Worm (Caenorhabditis elegans) whole organism, young adult: ENCODE data around the gene egl-15.

Experiments
- B0019.2 ChIP-seq: fragments of 200-800 bp; sonication (Bioruptor generic); conservative IDR thresholded peaks from 2 replicates; pipeline ENCODE4 v1.3.6; 2022; ENCODE audit warnings: missing genetic modification reagents, missing genetic modification characterization, missing compliant biosample characterization
- C06A6.2 ChIP-seq: fragments of 200-800 bp; sonication (Bioruptor generic); conservative IDR thresholded peaks from 2 replicates; pipeline ENCODE4 v1.3.6; 2022; ENCODE audit warnings: missing genetic modification characterization, missing compliant biosample characterization
- D2030.7 ChIP-seq: fragments of 200-800 bp; sonication (Bioruptor generic); IDR thresholded peaks from 2 replicates; pipeline ENCODE4 v1.3.6; 2022; ENCODE audit warnings: missing genetic modification reagents, missing genetic modification characterization, missing compliant biosample characterization
- F10E7.11 ChIP-seq: sonication (generic microtip); optimal IDR thresholded peaks from 2 replicates; lab custom pipeline; 2017; ENCODE audit warnings: mild to moderate bottlenecking, missing genetic modification characterization, moderate library complexity, missing compliant biosample characterization
- F33H1.4 ChIP-seq: fragments of 200-800 bp; sonication (Bioruptor generic); IDR thresholded peaks from 2 replicates; pipeline ENCODE4 v1.3.6; 2022; ENCODE audit warnings: missing genetic modification reagents, missing genetic modification characterization, missing compliant biosample characterization
- F39B2.1 ChIP-seq: fragments of 200-800 bp; sonication (Bioruptor generic); IDR thresholded peaks from 2 replicates; pipeline ENCODE4 v1.3.6; 2022; ENCODE audit warnings: missing genetic modification reagents, missing genetic modification characterization, missing compliant biosample characterization
- F52B5.7 ChIP-seq: sonication (generic microtip); optimal IDR thresholded peaks from 2 replicates; lab custom pipeline; 2016; ENCODE audit warnings: mild to moderate bottlenecking, missing genetic modification characterization, missing compliant biosample characterization
- F57A8.1 ChIP-seq: fragments of 200-800 bp; sonication (Bioruptor generic); optimal IDR thresholded peaks from 2 replicates; lab custom pipeline; 2018; ENCODE audit warnings: mild to moderate bottlenecking, missing genetic modification characterization, moderate library complexity, missing compliant biosample characterization
- K12H6.12 ChIP-seq: fragments of 200-800 bp; sonication (Bioruptor generic); optimal IDR thresholded peaks from 2 replicates; lab custom pipeline; 2018; ENCODE audit warnings: mild to moderate bottlenecking, missing genetic modification characterization, missing compliant biosample characterization
- Y53F4B.3 ChIP-seq: fragments of 200-800 bp; sonication (Bioruptor generic); IDR thresholded peaks from 2 replicates; pipeline ENCODE4 v1.3.6; 2022; ENCODE audit warnings: missing genetic modification reagents, missing genetic modification characterization, missing compliant biosample characterization
- Y56A3A.18 ChIP-seq: fragments of 200-800 bp; sonication (Bioruptor generic); IDR thresholded peaks from 2 replicates; pipeline ENCODE4 v1.3.6; 2022; ENCODE audit warnings: missing genetic modification reagents, missing genetic modification characterization, missing compliant biosample characterization
- Y79H2A.3 ChIP-seq: fragments of 200-800 bp; sonication (Bioruptor generic); conservative IDR thresholded peaks from 2 replicates; pipeline ENCODE4 v1.3.6; 2022; ENCODE audit warnings: missing genetic modification reagents, missing genetic modification characterization, missing compliant biosample characterization
- ama-1 ChIP-seq, 3 experiments: fragments of 150-350 bp in 1 of 3; sonication (generic microtip) in 2 of 3; optimal IDR thresholded peaks; 2 replicates each; lab custom pipeline; 2014 to 2018; ENCODE audit warnings: missing biosample characterization in 2 of 3, missing genetic modification characterization in 2 of 3, missing genetic modification reagents in 2 of 3
- atf-7 ChIP-seq: sonication (generic microtip); optimal IDR thresholded peaks from 2 replicates; lab custom pipeline; 2017; ENCODE audit warnings: mild to moderate bottlenecking, missing genetic modification characterization, missing compliant biosample characterization
- attf-3 ChIP-seq: fragments of 200-800 bp; sonication (Bioruptor generic); conservative IDR thresholded peaks from 2 replicates; pipeline ENCODE4 v1.3.6; 2022; ENCODE audit warnings: missing genetic modification reagents, missing genetic modification characterization, missing compliant biosample characterization
- attf-5 ChIP-seq: fragments of 200-800 bp; sonication (Bioruptor generic); optimal IDR thresholded peaks from 2 replicates; lab custom pipeline; 2018; ENCODE audit warnings: mild to moderate bottlenecking, missing genetic modification characterization, missing compliant biosample characterization
- bed-1 ChIP-seq: fragments of 200-800 bp; sonication (Bioruptor generic); IDR thresholded peaks from 2 replicates; pipeline ENCODE4 v1.3.6; 2022; ENCODE audit warnings: missing genetic modification reagents, missing genetic modification characterization, missing compliant biosample characterization
- ceh-100 ChIP-seq: fragments of 200-800 bp; sonication (Bioruptor generic); IDR thresholded peaks from 2 replicates; pipeline ENCODE4 v1.3.6; 2022; ENCODE audit warnings: missing genetic modification reagents, missing genetic modification characterization, missing compliant biosample characterization
- ceh-27 ChIP-seq: fragments of 200-800 bp; sonication (Bioruptor generic); optimal IDR thresholded peaks from 2 replicates; lab custom pipeline; 2018; ENCODE audit warnings: mild to moderate bottlenecking, missing genetic modification characterization, moderate library complexity, missing compliant biosample characterization
- ceh-40 ChIP-seq: fragments of 200-800 bp; sonication (Bioruptor generic); IDR thresholded peaks from 2 replicates; pipeline ENCODE4 v1.3.6; 2022; ENCODE audit warnings: missing genetic modification characterization, missing compliant biosample characterization
- ceh-79 ChIP-seq: sonication (generic microtip); optimal IDR thresholded peaks from 2 replicates; lab custom pipeline; 2017; ENCODE audit warnings: mild to moderate bottlenecking, missing genetic modification characterization, missing compliant biosample characterization
- chd-7 ChIP-seq: sonication (generic microtip); optimal IDR thresholded peaks from 2 replicates; lab custom pipeline; 2016; ENCODE audit warnings: mild to moderate bottlenecking, missing genetic modification characterization, moderate library complexity, missing compliant biosample characterization
- die-1 ChIP-seq: sonication (generic microtip); optimal IDR thresholded peaks from 2 replicates; lab custom pipeline; 2016; ENCODE audit warnings: missing genotype, mild to moderate bottlenecking, missing genetic modification characterization, missing compliant biosample characterization
- dpff-1 ChIP-seq: sonication (generic microtip); optimal IDR thresholded peaks from 2 replicates; lab custom pipeline; 2017; ENCODE audit warnings: mild to moderate bottlenecking, missing genetic modification characterization, missing compliant biosample characterization
- egl-44 ChIP-seq: fragments of 200-800 bp; sonication (Bioruptor generic); IDR thresholded peaks from 2 replicates; pipeline ENCODE4 v1.3.6; 2022; ENCODE audit warnings: missing genetic modification reagents, missing genetic modification characterization, missing compliant biosample characterization
- hlh-12 ChIP-seq: sonication (generic microtip); optimal IDR thresholded peaks from 2 replicates; lab custom pipeline; 2016; ENCODE audit warnings: missing genetic modification characterization, missing compliant biosample characterization
- hmg-20 ChIP-seq: fragments of 200-800 bp; sonication (Bioruptor generic); IDR thresholded peaks from 2 replicates; pipeline ENCODE4 v1.3.6; 2022; ENCODE audit warnings: missing genetic modification reagents, missing genetic modification characterization, missing compliant biosample characterization
- lin-40 ChIP-seq: sonication (generic microtip); optimal IDR thresholded peaks from 2 replicates; lab custom pipeline; 2016; ENCODE audit warnings: missing genetic modification characterization, mild to moderate bottlenecking, missing compliant biosample characterization, missing genotype, missing genetic modification reagents
- lin-54 ChIP-seq: fragments of 200-800 bp; sonication (Bioruptor generic); optimal IDR thresholded peaks from 2 replicates; lab custom pipeline; 2018; ENCODE audit warnings: mild to moderate bottlenecking, missing genetic modification characterization, missing compliant biosample characterization
- lsy-27 ChIP-seq: sonication (generic microtip); optimal IDR thresholded peaks from 2 replicates; lab custom pipeline; 2017; ENCODE audit warnings: missing genetic modification characterization, mild to moderate bottlenecking, missing compliant biosample characterization, antibody characterized with exemption, missing genotype, borderline replicate concordance; ENCODE audit not compliant: insufficient read depth
- madf-6 ChIP-seq: fragments of 200-800 bp; sonication (Bioruptor generic); IDR thresholded peaks from 2 replicates; pipeline ENCODE4 v1.3.6; 2022; ENCODE audit warnings: missing genetic modification reagents, missing genetic modification characterization, missing compliant biosample characterization
- madf-8 ChIP-seq: fragments of 200-800 bp; sonication (Bioruptor generic); conservative IDR thresholded peaks from 2 replicates; pipeline ENCODE4 v1.3.6; 2022; ENCODE audit warnings: missing genetic modification reagents, missing genetic modification characterization, missing compliant biosample characterization
- mxl-1 ChIP-seq: sonication (generic microtip); optimal IDR thresholded peaks from 2 replicates; lab custom pipeline; 2016; ENCODE audit warnings: missing genetic modification characterization, missing compliant biosample characterization
- nhr-80 ChIP-seq: sonication (generic microtip); optimal IDR thresholded peaks from 2 replicates; lab custom pipeline; 2016; ENCODE audit warnings: missing genetic modification characterization, missing compliant biosample characterization
- pbrm-1 ChIP-seq: fragments of 200-800 bp; sonication (Bioruptor generic); IDR thresholded peaks from 2 replicates; pipeline ENCODE4 v1.3.6; 2022; ENCODE audit warnings: missing genetic modification reagents, missing genetic modification characterization, missing compliant biosample characterization
- rec-8 ChIP-seq, 2 experiments: sonication (generic microtip); optimal IDR thresholded peaks; 2 replicates each; lab custom pipeline; 2016; ENCODE audit warnings: mild to moderate bottlenecking in 2 of 2, missing genetic modification characterization in 2 of 2, missing genetic modification reagents in 2 of 2, missing genotype in 2 of 2, missing biosample characterization in 1 of 2, missing compliant biosample characterization in 1 of 2, moderate library complexity in 1 of 2
- repo-1 ChIP-seq: sonication (generic microtip); optimal IDR thresholded peaks from 2 replicates; lab custom pipeline; 2017; ENCODE audit warnings: mild to moderate bottlenecking, missing genetic modification characterization, missing compliant biosample characterization
- rpc-1 ChIP-seq, 2 experiments: fragments of 150-350 bp in 1 of 2; sonication (generic microtip) in 1 of 2; optimal IDR thresholded peaks; 2 replicates each; lab custom pipeline; 2014 to 2018; ENCODE audit warnings: missing biosample characterization in 1 of 2, missing genetic modification characterization in 1 of 2, missing genetic modification reagents in 1 of 2, missing genotype in 1 of 2
- snpc-3.4 ChIP-seq: sonication (generic microtip); optimal IDR thresholded peaks from 2 replicates; lab custom pipeline; 2017; ENCODE audit warnings: missing genetic modification characterization, mild to moderate bottlenecking, missing compliant biosample characterization, antibody characterized with exemption, moderate library complexity, missing genotype, missing genetic modification reagents
- snpc-4 ChIP-seq, 5 experiments: fragments of 150-350 bp in 1 of 5; sonication (generic microtip) in 4 of 5; optimal IDR thresholded peaks; 2 replicates each; lab custom pipeline; 2014 to 2018; ENCODE audit warnings: missing genetic modification characterization in 5 of 5, missing biosample characterization in 3 of 5, antibody characterized with exemption in 2 of 5, mild to moderate bottlenecking in 2 of 5, missing compliant biosample characterization in 2 of 5, missing genotype in 2 of 5, moderate library complexity in 2 of 5, missing genetic modification reagents in 1 of 5
- unc-130 ChIP-seq: sonication (generic microtip); optimal IDR thresholded peaks from 2 replicates; lab custom pipeline; 2016; ENCODE audit warnings: missing genetic modification reagents, missing genetic modification characterization, missing compliant biosample characterization
- zfh-2 ChIP-seq: fragments of 200-800 bp; sonication (Bioruptor generic); conservative IDR thresholded peaks from 2 replicates; pipeline ENCODE4 v1.3.6; 2022; ENCODE audit warnings: missing genetic modification reagents, missing genetic modification characterization, missing compliant biosample characterization
- ztf-18 ChIP-seq: sonication (generic microtip); optimal IDR thresholded peaks from 2 replicates; lab custom pipeline; 2016; ENCODE audit warnings: missing genotype, mild to moderate bottlenecking, missing genetic modification characterization, missing compliant biosample characterization
- ztf-22 ChIP-seq: fragments of 200-800 bp; sonication (Bioruptor generic); optimal IDR thresholded peaks from 2 replicates; lab custom pipeline; 2018; ENCODE audit warnings: mild to moderate bottlenecking, missing genetic modification characterization, moderate library complexity, missing compliant biosample characterization
- ztf-3 ChIP-seq: fragments of 200-800 bp; sonication (Bioruptor generic); optimal IDR thresholded peaks from 2 replicates; lab custom pipeline; 2018; ENCODE audit warnings: mild to moderate bottlenecking, missing genetic modification characterization, missing compliant biosample characterization
- ztf-6 ChIP-seq: fragments of 200-800 bp; sonication (Bioruptor generic); IDR thresholded peaks from 2 replicates; pipeline ENCODE4 v1.3.6; 2022; ENCODE audit warnings: missing genetic modification reagents, missing genetic modification characterization, missing compliant biosample characterization

Gene egl-15

ce11 chrX:11033952-11034287 lies 17.7 kb downstream of the egl-15 start:
- TF ChIP-seq Y53F4B.3 (GFP tag; lab: Robert Waterston, UW) (no peak), ceh-79 (tag; lab: Kevin White, UChicago) (no peak), lin-40 (no peak), ztf-3 (GFP tag; lab: Kevin White, UChicago) (no peak), bed-1 (no peak), rec-8 (tag; optimal IDR thresholded peaks at IDR 0.05; lab: Kevin White, UChicago) (no peak), chd-7 (no peak), ceh-27 (no peak), ama-1 (optimal IDR thresholded peaks at IDR 0.05; lab: Kevin White, UChicago) (no peak), ama-1 (GFP tag; optimal IDR thresholded peaks at IDR 0.05; lab: Kevin White, UChicago) (no peak), pbrm-1 (GFP tag; lab: Robert Waterston, UW) (no peak), madf-8 (GFP tag; lab: Robert Waterston, UW) (no peak), C06A6.2 (GFP tag; lab: Robert Waterston, UW) (no peak), die-1 (tag; lab: Kevin White, UChicago) (no peak)

ce11 chrX:11034430-11035117 lies 18.4 kb downstream of the egl-15 start:
- TF ChIP-seq F33H1.4 (GFP tag; lab: Robert Waterston, UW) (no peak), ceh-100 (no peak), dpff-1 (tag; lab: Kevin White, UChicago) (no peak), repo-1 (no peak), atf-7 (tag; lab: Kevin White, UChicago) (no peak), ztf-18 (tag; lab: Kevin White, UChicago) (no peak), ztf-6 (GFP tag; lab: Robert Waterston, UW) (no peak), Y56A3A.18 (GFP tag; lab: Robert Waterston, UW) (no peak), C06A6.2 (GFP tag; lab: Robert Waterston, UW) (no peak), F39B2.1 (GFP tag; lab: Robert Waterston, UW) (no peak), hmg-20 (GFP tag; lab: Robert Waterston, UW) (0 out of 2 replicates have a peak, but pooled peaks have one; percentile 29), F10E7.11 (tag; lab: Kevin White, UChicago) (no peak), attf-3 (GFP tag; lab: Robert Waterston, UW) (no peak), mxl-1 (no peak), unc-130 (GFP tag; lab: Kevin White, UChicago) (no peak), D2030.7 (GFP tag; lab: Robert Waterston, UW) (no peak), snpc-4 (GFP tag; optimal IDR thresholded peaks at IDR 0.05; lab: Kevin White, UChicago) (no peak), snpc-4 (tag; optimal IDR thresholded peaks at IDR 0.05; lab: Kevin White, UChicago) (no peak), rec-8 (tag; optimal IDR thresholded peaks at IDR 0.05; lab: Kevin White, UChicago) (no peak), K12H6.12 (peak; percentile 7), lin-40 (peak; percentile 18), zfh-2 (GFP tag; lab: Robert Waterston, UW) (peak; percentile 88), lin-54 (GFP tag; lab: Kevin White, UChicago) (no peak), lsy-27 (no peak), B0019.2 (GFP tag; lab: Robert Waterston, UW) (no peak), ztf-22 (GFP tag; lab: Kevin White, UChicago) (no peak), attf-5 (no peak), egl-44 (GFP tag; lab: Robert Waterston, UW) (no peak), hlh-12 (tag; lab: Kevin White, UChicago) (no peak), F52B5.7 (no peak), F57A8.1 (GFP tag; lab: Kevin White, UChicago) (no peak), nhr-80 (tag; lab: Kevin White, UChicago) (peak; percentile 23), madf-6 (GFP tag; lab: Robert Waterston, UW) (no peak), rpc-1 (optimal IDR thresholded peaks at IDR 0.05; lab: Kevin White, UChicago) (no peak), rpc-1 (tag; optimal IDR thresholded peaks at IDR 0.05; lab: Kevin White, UChicago) (no peak), Y79H2A.3 (GFP tag; lab: Robert Waterston, UW) (no peak), ceh-40 (GFP tag; lab: Robert Waterston, UW) (no peak), snpc-3.4 (no peak)
